Worm (Caenorhabditis elegans) whole organism, L4 larva: Measurements from ENCODE around the gene T08G5.15.
A peak's percentile ranks its signal among the peaks of the same experiment; 100 is the strongest.

Source experiments
- F10B5.3 ChIP-seq: sonication (generic microtip); optimal IDR thresholded peaks from 2 replicates; lab custom pipeline; 2016; ENCODE audit warnings: mild to moderate bottlenecking, missing genetic modification characterization, missing compliant biosample characterization
- F37D6.2 ChIP-seq: sonication (generic microtip); optimal IDR thresholded peaks from 2 replicates; lab custom pipeline; 2016; ENCODE audit warnings: mild to moderate bottlenecking, missing genetic modification characterization, missing compliant biosample characterization
- F49E8.2 ChIP-seq: sonication (generic microtip); optimal IDR thresholded peaks from 2 replicates; lab custom pipeline; 2016; ENCODE audit warnings: missing compliant biosample characterization, mild to moderate bottlenecking, missing genetic modification characterization, borderline replicate concordance
- Y105C5A.15 ChIP-seq: fragments of 200-800 bp; sonication (Bioruptor generic); IDR thresholded peaks from 2 replicates; pipeline ENCODE4 v1.3.6; 2022; ENCODE audit warnings: missing genetic modification characterization, missing compliant biosample characterization
- Y5F2A.4 ChIP-seq: fragments of 200-800 bp; sonication (Bioruptor generic); optimal IDR thresholded peaks from 2 replicates; lab custom pipeline; 2018; ENCODE audit warnings: mild to moderate bottlenecking, missing genetic modification characterization, missing compliant biosample characterization
- ZK546.5 ChIP-seq, 2 experiments: sonication (generic microtip); optimal IDR thresholded peaks; 2 replicates each; lab custom pipeline; 2017; ENCODE audit warnings: missing biosample characterization in 2 of 2, missing genetic modification characterization in 2 of 2
- aly-2 ChIP-seq: sonication (generic microtip); optimal IDR thresholded peaks from 2 replicates; lab custom pipeline; 2018; ENCODE audit warnings: missing biosample characterization, missing genetic modification characterization
- ama-1 ChIP-seq: fragments of 150-350 bp; optimal IDR thresholded peaks from 2 replicates; lab custom pipeline; 2014; ENCODE audit warnings: inconsistent platforms, mixed read lengths
- ceh-28 ChIP-seq: fragments of 150-350 bp; optimal IDR thresholded peaks from 2 replicates; lab custom pipeline; 2014; ENCODE audit warnings: missing biosample characterization, missing genetic modification reagents, missing genetic modification characterization
- daf-12 ChIP-seq: fragments of 150-350 bp; optimal IDR thresholded peaks from 2 replicates; lab custom pipeline; 2014; ENCODE audit warnings: missing biosample characterization, missing genetic modification reagents, missing genetic modification characterization
- daf-16 ChIP-seq, 3 experiments: sonication (generic microtip); optimal IDR thresholded peaks; 2 replicates each; lab custom pipeline; 2016 to 2017; ENCODE audit warnings: missing genetic modification characterization in 3 of 3, missing genetic modification reagents in 3 of 3, mild to moderate bottlenecking in 2 of 3, missing compliant biosample characterization in 2 of 3, missing biosample characterization in 1 of 3, moderate library complexity in 1 of 3
- daf-19 ChIP-seq: fragments of 200-800 bp; sonication (Bioruptor generic); conservative IDR thresholded peaks from 2 replicates; pipeline ENCODE4 v1.3.6; 2022; ENCODE audit warnings: missing genetic modification characterization, missing compliant biosample characterization
- dmd-6 ChIP-seq: fragments of 200-800 bp; sonication (Bioruptor generic); IDR thresholded peaks from 2 replicates; pipeline ENCODE4 v1.3.6; 2022; ENCODE audit warnings: missing genetic modification reagents, missing genetic modification characterization, missing compliant biosample characterization
- dve-1 ChIP-seq: sonication (generic microtip); optimal IDR thresholded peaks from 2 replicates; lab custom pipeline; 2017; ENCODE audit warnings: antibody characterized with exemption, mild to moderate bottlenecking, missing genetic modification characterization, missing compliant biosample characterization; ENCODE audit not compliant: insufficient read depth
- egl-43 ChIP-seq: fragments of 200-800 bp; sonication (Bioruptor generic); IDR thresholded peaks from 2 replicates; pipeline ENCODE4 v1.3.6; 2022; ENCODE audit warnings: missing genetic modification reagents, missing genetic modification characterization, missing compliant biosample characterization
- fkh-10 ChIP-seq: fragments of 150-350 bp; optimal IDR thresholded peaks from 2 replicates; lab custom pipeline; 2014; ENCODE audit warnings: missing biosample characterization, missing genetic modification reagents, missing genetic modification characterization
- fos-1 ChIP-seq: fragments of 150-350 bp; optimal IDR thresholded peaks from 2 replicates; lab custom pipeline; 2014; ENCODE audit warnings: missing biosample characterization, missing genetic modification characterization
- hif-1 ChIP-seq, 2 experiments: sonication (generic microtip); optimal IDR thresholded peaks; 2 replicates each; lab custom pipeline; 2016 to 2017; ENCODE audit warnings: missing compliant biosample characterization in 2 of 2, missing genetic modification characterization in 2 of 2, missing genetic modification reagents in 2 of 2, missing genotype in 2 of 2, mild to moderate bottlenecking in 1 of 2
- hlh-30 ChIP-seq: sonication (generic microtip); optimal IDR thresholded peaks from 2 replicates; lab custom pipeline; 2017; ENCODE audit warnings: antibody characterized with exemption, mild to moderate bottlenecking, missing genetic modification characterization, missing compliant biosample characterization; ENCODE audit not compliant: insufficient read depth
- hmg-1.1 ChIP-seq: fragments of 200-800 bp; sonication (Bioruptor generic); IDR thresholded peaks from 2 replicates; pipeline ENCODE4 v1.3.6; 2022; ENCODE audit warnings: missing genetic modification reagents, missing genetic modification characterization, missing compliant biosample characterization
- lim-7 ChIP-seq: fragments of 200-800 bp; sonication (Bioruptor generic); IDR thresholded peaks from 2 replicates; pipeline ENCODE4 v1.3.6; 2022; ENCODE audit warnings: missing genetic modification characterization, missing compliant biosample characterization
- lin-15B ChIP-seq: fragments of 150-350 bp; sonication (generic microtip); optimal IDR thresholded peaks from 3 replicates; lab custom pipeline; 2014; ENCODE audit warnings: missing biosample characterization, missing genetic modification characterization
- lin-38 ChIP-seq: fragments of 200-800 bp; sonication (Bioruptor generic); IDR thresholded peaks from 2 replicates; pipeline ENCODE4 v1.3.6; 2022; ENCODE audit warnings: missing genetic modification reagents, missing genetic modification characterization, missing compliant biosample characterization
- lin-39 ChIP-seq: fragments of 150-350 bp; optimal IDR thresholded peaks from 2 replicates; lab custom pipeline; 2014; ENCODE audit warnings: missing biosample characterization, missing genetic modification reagents, missing genetic modification characterization
- lsy-2 ChIP-seq, 2 experiments: fragments of 150-350 bp in 1 of 2; sonication (generic microtip) in 1 of 2; optimal IDR thresholded peaks; 2 replicates each; lab custom pipeline; 2014 to 2017; ENCODE audit warnings: missing biosample characterization in 2 of 2, missing genetic modification characterization in 2 of 2
- mep-1 ChIP-seq: fragments of 150-350 bp; sonication (generic microtip); optimal IDR thresholded peaks from 3 replicates; lab custom pipeline; 2014; ENCODE audit warnings: missing biosample characterization, missing genetic modification characterization
- mxl-3 ChIP-seq: fragments of 200-800 bp; sonication (Bioruptor generic); optimal IDR thresholded peaks from 2 replicates; lab custom pipeline; 2018; ENCODE audit warnings: mild to moderate bottlenecking, missing genetic modification characterization, missing compliant biosample characterization
- nhr-25 ChIP-seq: sonication (generic microtip); optimal IDR thresholded peaks from 2 replicates; lab custom pipeline; 2017; ENCODE audit warnings: missing genetic modification characterization, mild to moderate bottlenecking, missing compliant biosample characterization, antibody characterized with exemption, moderate library complexity, borderline replicate concordance; ENCODE audit not compliant: insufficient read depth
- nhr-28 ChIP-seq: fragments of 150-350 bp; optimal IDR thresholded peaks from 2 replicates; lab custom pipeline; 2014; ENCODE audit warnings: missing biosample characterization, missing genetic modification characterization
- nhr-42 ChIP-seq: fragments of 200-800 bp; sonication (Bioruptor generic); IDR thresholded peaks from 2 replicates; pipeline ENCODE4 v1.3.6; 2022; ENCODE audit warnings: missing genetic modification characterization, missing compliant biosample characterization
- nhr-77 ChIP-seq: fragments of 150-350 bp; optimal IDR thresholded peaks from 2 replicates; lab custom pipeline; 2014; ENCODE audit warnings: missing biosample characterization, missing genetic modification characterization
- pqm-1 ChIP-seq: sonication (generic microtip); optimal IDR thresholded peaks from 2 replicates; lab custom pipeline; 2017; ENCODE audit warnings: missing biosample characterization, missing genetic modification characterization
- set-16 ChIP-seq: fragments of 200-800 bp; sonication (Bioruptor generic); IDR thresholded peaks from 2 replicates; pipeline ENCODE4 v1.3.6; 2022; ENCODE audit warnings: missing genetic modification reagents, missing genetic modification characterization, missing compliant biosample characterization
- skn-1 ChIP-seq: fragments of 150-350 bp; optimal IDR thresholded peaks from 2 replicates; lab custom pipeline; 2014; ENCODE audit warnings: missing biosample characterization, missing genetic modification characterization
- snpc-4 ChIP-seq: fragments of 150-350 bp; optimal IDR thresholded peaks from 2 replicates; lab custom pipeline; 2014; ENCODE audit warnings: missing biosample characterization, missing genetic modification characterization
- spr-1 ChIP-seq: sonication (generic microtip); optimal IDR thresholded peaks from 2 replicates; lab custom pipeline; 2016; ENCODE audit warnings: mild to moderate bottlenecking, missing genetic modification characterization, missing compliant biosample characterization
- tag-97 ChIP-seq: fragments of 200-800 bp; sonication (Bioruptor generic); IDR thresholded peaks from 2 replicates; pipeline ENCODE4 v1.3.6; 2022; ENCODE audit warnings: missing genetic modification characterization, missing compliant biosample characterization
- tra-1 ChIP-seq: fragments of 200-800 bp; sonication (Bioruptor generic); IDR thresholded peaks from 2 replicates; pipeline ENCODE4 v1.3.6; 2022; ENCODE audit warnings: missing genetic modification reagents, missing genetic modification characterization, missing compliant biosample characterization
- unc-39 ChIP-seq: sonication (generic microtip); optimal IDR thresholded peaks from 2 replicates; lab custom pipeline; 2017; ENCODE audit warnings: missing biosample characterization, missing genetic modification characterization
- unc-62 ChIP-seq, 3 experiments: fragments of 150-350 bp in 1 of 3; sonication (generic microtip); optimal IDR thresholded peaks in 2 of 3; peaks in 1 of 3; 1 replicate in 1 of 3; 2 replicates in 2 of 3; lab custom pipeline; 2014 to 2017; ENCODE audit warnings: missing biosample characterization in 3 of 3, missing genetic modification characterization in 3 of 3, missing genetic modification reagents in 3 of 3, missing genotype in 1 of 3
- vab-7 ChIP-seq: fragments of 200-800 bp; sonication (Bioruptor generic); IDR thresholded peaks from 2 replicates; pipeline ENCODE4 v1.3.6; 2022; ENCODE audit warnings: missing genetic modification reagents, missing genetic modification characterization, missing compliant biosample characterization
- zfp-2 ChIP-seq: sonication (generic microtip); optimal IDR thresholded peaks from 2 replicates; lab custom pipeline; 2016; ENCODE audit warnings: mild to moderate bottlenecking, missing genetic modification characterization, missing compliant biosample characterization
- ztf-7 ChIP-seq: fragments of 150-350 bp; optimal IDR thresholded peaks from 2 replicates; lab custom pipeline; 2014; ENCODE audit warnings: missing biosample characterization, missing genetic modification characterization

T08G5.15 gene

DNA sequence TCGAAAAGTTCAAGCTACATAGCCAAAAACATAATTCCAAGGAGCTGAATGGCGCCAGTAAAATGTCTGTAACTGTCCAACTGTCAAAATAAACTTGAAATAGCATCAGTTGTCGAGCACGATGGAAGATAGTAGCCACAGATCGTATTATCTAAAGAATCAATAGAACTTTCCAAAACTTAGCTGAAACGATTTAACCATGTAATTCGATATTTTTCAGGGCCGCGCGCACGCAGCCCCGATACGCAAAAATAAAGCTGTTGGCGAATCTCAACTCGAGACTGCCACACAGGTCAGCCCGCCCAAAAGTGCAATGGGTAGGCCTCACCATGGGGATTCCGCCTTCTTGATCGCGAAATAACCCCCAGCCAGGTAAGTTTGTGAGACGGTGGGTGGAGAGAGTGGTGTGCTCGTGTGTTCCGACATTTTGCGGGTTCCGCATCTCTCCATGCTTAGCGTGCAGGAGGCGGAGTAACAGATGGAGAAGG is 5.3 kb upstream of the T08G5.15 start (continued):
- TF ChIP-seq nhr-77 (tag; lab: Kevin White, UChicago) = peak; percentile 16
- TF ChIP-seq spr-1 (tag; lab: Kevin White, UChicago) = peak; percentile 64
- no peak for TF ChIP-seq F37D6.2
- TF ChIP-seq daf-12 (tag; lab: Kevin White, UChicago) = no peak
- TF ChIP-seq aly-2 = no peak
- peak; percentile 80 for TF ChIP-seq snpc-4
- TF ChIP-seq tra-1 = 0 out of 2 replicates have a peak, but pooled peaks have one; percentile 33
- peak; percentile 56 for TF ChIP-seq dmd-6 (GFP tag; lab: Robert Waterston, UW)
- TF ChIP-seq lim-7 = no peak
- TF ChIP-seq zfp-2 (tag; lab: Kevin White, UChicago) = no peak
- TF ChIP-seq daf-16 (GFP tag; optimal IDR thresholded peaks at IDR 0.05; lab: Kevin White, UChicago) = peak; percentile 17 to 44
- TF ChIP-seq daf-16 (tag; optimal IDR thresholded peaks at IDR 0.05; lab: Kevin White, UChicago) = peak; percentile 56
- TF ChIP-seq ztf-7 (tag; lab: Kevin White, UChicago) = no peak
- no peak for TF ChIP-seq unc-62 (GFP tag; optimal IDR thresholded peaks at IDR 0.05 in 1 of 2; lab: Kevin White, UChicago)
- no peak for TF ChIP-seq unc-62 (tag; optimal IDR thresholded peaks at IDR 0.05; lab: Kevin White, UChicago)
- no peak for TF ChIP-seq mep-1 (tag; lab: Kevin White, UChicago)
- TF ChIP-seq hmg-1.1 = no peak; the same call in 1 of the 2 replicates
- TF ChIP-seq hlh-30 (tag; lab: Kevin White, UChicago) = peak; percentile 37
- peak; percentile 51 for TF ChIP-seq mxl-3 (GFP tag; lab: Kevin White, UChicago)
- peak; percentile 35 for TF ChIP-seq vab-7 (GFP tag; lab: Robert Waterston, UW)
- TF ChIP-seq Y105C5A.15 = no peak
- peak; percentile 71 for TF ChIP-seq nhr-42
- TF ChIP-seq lin-39 (tag; lab: Kevin White, UChicago) = no peak
- TF ChIP-seq fkh-10 (GFP tag; lab: Kevin White, UChicago) = no peak
- TF ChIP-seq dve-1 (tag; lab: Kevin White, UChicago) = peak; percentile 52
- TF ChIP-seq daf-19 (GFP tag; lab: Robert Waterston, UW) = no peak
- TF ChIP-seq egl-43 (GFP tag; lab: Robert Waterston, UW) = no peak
- TF ChIP-seq fos-1 (tag; lab: Kevin White, UChicago) = no peak
- TF ChIP-seq tag-97 = no peak
- TF ChIP-seq F49E8.2 = peak; percentile 66
- no peak for TF ChIP-seq unc-39 (tag; lab: Kevin White, UChicago)

ce11 chrV:14027384-14027783 is 4.4 kb upstream of the T08G5.15 start, which contains the start of gene T08G5.3:
TSS of gene T08G5.3 (minus strand) at chrV:14027484.
- no peak for TF ChIP-seq ceh-28
- TF ChIP-seq unc-39 (tag; lab: Kevin White, UChicago) = no peak
- no peak for TF ChIP-seq fkh-10 (GFP tag; lab: Kevin White, UChicago)
- no peak for TF ChIP-seq nhr-25
- TF ChIP-seq F10B5.3 (tag; lab: Kevin White, UChicago) = no peak
- TF ChIP-seq lin-38 (GFP tag; lab: Robert Waterston, UW) = no peak
- TF ChIP-seq lim-7 = no peak
- TF ChIP-seq pqm-1 (tag; lab: Kevin White, UChicago) = no peak
- no peak for TF ChIP-seq ZK546.5 (tag; optimal IDR thresholded peaks at IDR 0.05; lab: Kevin White, UChicago)
- no peak for TF ChIP-seq ama-1
- TF ChIP-seq lin-15B (tag; lab: Kevin White, UChicago) = no peak

- TF ChIP-seq skn-1 (tag; lab: Kevin White, UChicago) = no peak
- TF ChIP-seq Y5F2A.4 (GFP tag; lab: Kevin White, UChicago) = no peak
- TF ChIP-seq lsy-2 (tag; optimal IDR thresholded peaks at IDR 0.05; lab: Kevin White, UChicago) = no peak
- no peak for TF ChIP-seq set-16 (GFP tag; lab: Robert Waterston, UW)
- TF ChIP-seq hif-1 (tag; optimal IDR thresholded peaks at IDR 0.05; lab: Kevin White, UChicago) = no peak
- TF ChIP-seq unc-39 (tag; lab: Kevin White, UChicago) = no peak
- no peak for TF ChIP-seq nhr-28 (tag; lab: Kevin White, UChicago)
- TF ChIP-seq mxl-3 (GFP tag; lab: Kevin White, UChicago) = no peak
Observed at ce11 chrV:14026194-14026593, 3.2 kb upstream of the T08G5.15 start, which contains the start of gene T08G5.2. TSS of gene T08G5.2 (minus strand) at chrV:14026294.
